Fruit fly (Drosophila melanogaster): ENCODE results near the gene kuk.
A peak's percentile ranks its signal among the peaks of the same experiment; 100 is the strongest.

The kuk gene

DNA sequence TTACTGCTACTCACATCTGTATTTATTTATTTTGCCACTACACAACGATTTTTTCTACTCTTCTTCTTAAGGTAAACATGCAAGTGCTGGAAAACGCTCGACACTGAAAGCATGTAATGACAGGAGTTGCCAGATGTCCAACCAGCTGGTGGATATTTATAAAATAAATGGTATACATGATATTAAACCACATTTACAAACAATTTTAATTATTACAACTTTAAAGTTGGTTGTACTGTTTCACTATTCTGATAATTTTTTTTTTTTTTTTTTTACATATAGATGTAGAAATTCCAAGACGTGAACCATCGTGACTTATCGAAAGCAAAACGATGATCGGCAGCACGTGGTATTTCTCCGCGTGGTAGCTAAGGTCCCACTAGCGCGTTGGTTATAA lies at the start of gene kuk, which contains the start of gene Keap1 (continued):
- TF ChIP-seq CG33557 (GFP tag; optimal IDR thresholded peaks at IDR 0.05) (no peak), Dip2 (GFP tag; IDR thresholded peaks at IDR 0.05) (no peak), Ada2b (GFP tag; IDR thresholded peaks at IDR 0.05) (peak; percentile 37; the same call in 1 of the 2 replicates), Six4 (GFP tag; optimal IDR thresholded peaks at IDR 0.05) (no peak), CG12071 (GFP tag; optimal IDR thresholded peaks at IDR 0.05) (peak; percentile 28), Xbp1 (GFP tag; optimal IDR thresholded peaks at IDR 0.05) (peak; percentile 71), CG17612 (GFP tag; IDR thresholded peaks at IDR 0.05) (no peak), CG10654 (GFP tag; optimal IDR thresholded peaks at IDR 0.05) (peak; percentile 43), CG18476 (GFP tag; optimal IDR thresholded peaks at IDR 0.05) (peak; percentile 68), Lhr (GFP tag; optimal IDR thresholded peaks at IDR 0.05) (peak; percentile 92), CG18619 (GFP tag; optimal IDR thresholded peaks at IDR 0.05) (peak; percentile 20), CG14965 (GFP tag; optimal IDR thresholded peaks at IDR 0.05; ENCODE audit: borderline replicate concordance) (no peak), CG7271 (tag; optimal IDR thresholded peaks at IDR 0.05) (peak; percentile 17), Ravus (GFP tag; IDR thresholded peaks at IDR 0.05) (no peak), NK7.1 (GFP tag; optimal IDR thresholded peaks at IDR 0.05) (no peak), CG12104 (GFP tag; optimal IDR thresholded peaks at IDR 0.05) (peak; percentile 51), CG31224 (GFP tag; IDR thresholded peaks at IDR 0.05) (0 out of 2 replicates have a peak, but pooled peaks have one; percentile 32), ems (GFP tag; optimal IDR thresholded peaks at IDR 0.05) (peak; percentile 47), grau (tag; optimal IDR thresholded peaks at IDR 0.05) (peak; percentile 24), CG9817 (tag; optimal IDR thresholded peaks at IDR 0.05) (peak; percentile 54), Hsf (GFP tag; optimal IDR thresholded peaks at IDR 0.05) (peak; percentile 74), fd64A (GFP tag; optimal IDR thresholded peaks at IDR 0.05) (no peak), CG12659 (GFP tag; optimal IDR thresholded peaks at IDR 0.05) (peak; percentile 75), CG12219 (GFP tag; optimal IDR thresholded peaks at IDR 0.05) (no peak), CG9215 (GFP tag; IDR thresholded peaks at IDR 0.05) (peak; percentile 43), Spps (tag; optimal IDR thresholded peaks at IDR 0.05) (no peak), trem (tag; optimal IDR thresholded peaks at IDR 0.05) (peak; percentile 86), lmd (GFP tag; IDR thresholded peaks at IDR 0.05) (peak; percentile 46; the same call in 1 of the 2 replicates), CG7839 (tag; optimal IDR thresholded peaks at IDR 0.05) (peak; percentile 13), fu2 (GFP tag; optimal IDR thresholded peaks at IDR 0.05) (peak; percentile 63), CG9437 (GFP tag; optimal IDR thresholded peaks at IDR 0.05) (no peak), sc (optimal IDR thresholded peaks at IDR 0.05) (no peak), sc (GFP tag; optimal IDR thresholded peaks at IDR 0.05) (no peak), CoRest (tag; optimal IDR thresholded peaks at IDR 0.05) (peak; percentile 67), vfl (GFP tag; optimal IDR thresholded peaks at IDR 0.05) (peak; percentile 24), pho (GFP tag; optimal IDR thresholded peaks at IDR 0.05) (peak; percentile 57), GATAe (GFP tag; conservative IDR thresholded peaks at IDR 0.05) (no peak), CTCF (GFP tag; optimal IDR thresholded peaks at IDR 0.05) (peak; percentile 51), CG9609 (GFP tag; optimal IDR thresholded peaks at IDR 0.05) (peak; percentile 53), esg (GFP tag; conservative IDR thresholded peaks at IDR 0.05) (no peak), CrebB (tag; optimal IDR thresholded peaks at IDR 0.05) (no peak), sob (GFP tag; IDR thresholded peaks at IDR 0.05) (peak; percentile 75), Meics (GFP tag; optimal IDR thresholded peaks at IDR 0.05) (no peak), dan (GFP tag; IDR thresholded peaks at IDR 0.05) (no peak), grn (GFP tag; optimal IDR thresholded peaks at IDR 0.05) (no peak), CG7745 (tag; optimal IDR thresholded peaks at IDR 0.05) (no peak), croc (GFP tag; conservative IDR thresholded peaks at IDR 0.05) (0 out of 3 replicates have a peak, but pooled peaks have one; percentile 15), Med (GFP tag) (peak; percentile 89), CG6272 (GFP tag; IDR thresholded peaks at IDR 0.05) (peak; percentile 46; the same call in 1 of the 2 replicates), corto (GFP tag; optimal IDR thresholded peaks at IDR 0.05) (no peak), Rfx (GFP tag; IDR thresholded peaks at IDR 0.05) (peak; percentile 80), en (GFP tag; optimal IDR thresholded peaks at IDR 0.05) (no peak)

All from whole organism, embryonic.